Fruit fly (Drosophila melanogaster) whole organism, adult: Measurements from ENCODE around the gene sxe2.

Experiments used
- CG11617 ChIP-seq: fragments of 200-800 bp; sonication (Bioruptor generic); optimal IDR thresholded peaks from 2 replicates; lab custom pipeline; 2017; ENCODE audit warnings: mild to moderate bottlenecking, missing biosample characterization, missing genetic modification reagents, missing genetic modification characterization
- CG7045 ChIP-seq: fragments of 200-800 bp; sonication (Bioruptor generic); optimal IDR thresholded peaks from 2 replicates; lab custom pipeline; 2017; ENCODE audit warnings: missing biosample characterization, mild to moderate bottlenecking, missing genetic modification characterization
- CG7101 ChIP-seq: fragments of 200-800 bp; sonication (Bioruptor generic); optimal IDR thresholded peaks from 2 replicates; lab custom pipeline; 2018; ENCODE audit warnings: missing biosample characterization, mild to moderate bottlenecking, missing genetic modification characterization, moderate library complexity
- Hr96 ChIP-seq: fragments of 200-800 bp; sonication (Bioruptor generic); optimal IDR thresholded peaks from 2 replicates; lab custom pipeline; 2016; ENCODE audit warnings: missing biosample characterization, missing genetic modification characterization
- bab1 ChIP-seq: fragments of 200-800 bp; sonication (Bioruptor generic); optimal IDR thresholded peaks from 3 replicates; lab custom pipeline; 2019; ENCODE audit warnings: missing biosample characterization, mild to moderate bottlenecking, missing genetic modification characterization, moderate library complexity
- cnc ChIP-seq, 2 experiments: fragments of >200 bp; optimal IDR thresholded peaks; 2 replicates each; lab custom pipeline; 2017

- TF ChIP-seq cnc (optimal IDR thresholded peaks at IDR 0.05; lab: Kevin White, UChicago) (no peak), CG7101 (no peak), CG7045 (GFP tag; lab: Kevin White, UChicago) (no peak), CG11617 (GFP tag; lab: Kevin White, UChicago) (no peak), bab1 (GFP tag; lab: Kevin White, UChicago) (no peak), Hr96 (GFP tag; lab: Kevin White, UChicago) (no peak)
Measured at dm6 chr3R:16039557-16039956, 44.1 kb upstream of the sxe2 start.
